Worm (Caenorhabditis elegans) whole organism, mixed stage, embryonic: ENCODE results near the gene C15C7.4.

Source experiments
- M03D4.4 ChIP-seq: sonication (generic microtip); optimal IDR thresholded peaks from 2 replicates; lab custom pipeline; 2017; ENCODE audit warnings: mild to moderate bottlenecking, missing genetic modification characterization, missing compliant biosample characterization
- bed-3 ChIP-seq: fragments of 200-800 bp; sonication (Bioruptor generic); optimal IDR thresholded peaks from 3 replicates; lab custom pipeline; 2018; ENCODE audit warnings: mild to moderate bottlenecking, missing genetic modification characterization, moderate library complexity, missing compliant biosample characterization
- blmp-1 ChIP-seq: fragments of 150-350 bp; optimal IDR thresholded peaks from 2 replicates; lab custom pipeline; 2014; ENCODE audit warnings: missing biosample characterization, missing genetic modification characterization
- ceh-39 ChIP-seq: fragments of 150-350 bp; optimal IDR thresholded peaks from 2 replicates; lab custom pipeline; 2014; ENCODE audit warnings: missing biosample characterization, missing genetic modification characterization
- ceh-43 ChIP-seq: fragments of 200-800 bp; sonication (Bioruptor generic); optimal IDR thresholded peaks from 2 replicates; lab custom pipeline; 2018; ENCODE audit warnings: mild to moderate bottlenecking, missing genetic modification characterization, moderate library complexity, missing compliant biosample characterization
- ceh-83 ChIP-seq: fragments of 200-800 bp; sonication (Bioruptor generic); optimal IDR thresholded peaks from 2 replicates; lab custom pipeline; 2018; ENCODE audit warnings: mild to moderate bottlenecking, missing genetic modification characterization, missing compliant biosample characterization
- ces-1 ChIP-seq: fragments of 150-350 bp; optimal IDR thresholded peaks from 2 replicates; lab custom pipeline; 2014; ENCODE audit warnings: missing biosample characterization, missing genetic modification reagents, missing genetic modification characterization
- cnd-1 ChIP-seq: fragments of 200-800 bp; sonication (Bioruptor generic); optimal IDR thresholded peaks from 2 replicates; lab custom pipeline; 2018; ENCODE audit warnings: mild to moderate bottlenecking, missing genetic modification characterization, missing compliant biosample characterization
- drap-1 ChIP-seq: fragments of 200-800 bp; sonication (Bioruptor generic); optimal IDR thresholded peaks from 3 replicates; lab custom pipeline; 2018; ENCODE audit warnings: mild to moderate bottlenecking, missing genetic modification characterization, missing compliant biosample characterization
- elt-1 ChIP-seq: sonication (generic microtip); optimal IDR thresholded peaks from 2 replicates; lab custom pipeline; 2017; ENCODE audit warnings: missing genetic modification characterization, mild to moderate bottlenecking, missing compliant biosample characterization, antibody characterized with exemption, moderate library complexity, borderline replicate concordance; ENCODE audit not compliant: insufficient read depth
- elt-3 ChIP-seq: fragments of 150-350 bp; optimal IDR thresholded peaks from 2 replicates; lab custom pipeline; 2014; ENCODE audit warnings: missing biosample characterization, missing genetic modification characterization
- flh-1 ChIP-seq: fragments of 200-800 bp; sonication (Bioruptor generic); optimal IDR thresholded peaks from 2 replicates; lab custom pipeline; 2018; ENCODE audit warnings: mild to moderate bottlenecking, missing genetic modification characterization, moderate library complexity, missing compliant biosample characterization
- ham-2 ChIP-seq: fragments of 200-800 bp; sonication (Bioruptor generic); optimal IDR thresholded peaks from 2 replicates; lab custom pipeline; 2018; ENCODE audit warnings: mild to moderate bottlenecking, missing genetic modification characterization, missing compliant biosample characterization
- hlh-1 ChIP-seq: fragments of 150-350 bp; optimal IDR thresholded peaks from 2 replicates; lab custom pipeline; 2014; ENCODE audit warnings: missing biosample characterization, missing genetic modification reagents, missing genetic modification characterization
- lin-13 ChIP-seq: fragments of 150-350 bp; optimal IDR thresholded peaks from 2 replicates; lab custom pipeline; 2014; ENCODE audit warnings: missing biosample characterization, missing genetic modification characterization
- lin-32 ChIP-seq: fragments of 200-800 bp; sonication (Bioruptor generic); optimal IDR thresholded peaks from 2 replicates; lab custom pipeline; 2018; ENCODE audit warnings: mild to moderate bottlenecking, missing genetic modification characterization, missing compliant biosample characterization
- lsy-2 ChIP-seq: fragments of 150-350 bp; optimal IDR thresholded peaks from 2 replicates; lab custom pipeline; 2014; ENCODE audit warnings: missing biosample characterization, missing genetic modification characterization
- mab-5 ChIP-seq: fragments of 150-350 bp; optimal IDR thresholded peaks from 2 replicates; lab custom pipeline; 2014; ENCODE audit warnings: missing biosample characterization, missing genetic modification characterization
- mep-1 ChIP-seq: fragments of 150-350 bp; optimal IDR thresholded peaks from 2 replicates; lab custom pipeline; 2017; ENCODE audit warnings: missing biosample characterization, missing genetic modification reagents, missing genetic modification characterization, inconsistent platforms
- mls-2 ChIP-seq: sonication (generic microtip); optimal IDR thresholded peaks from 2 replicates; lab custom pipeline; 2016; ENCODE audit warnings: mild to moderate bottlenecking, missing genetic modification characterization, moderate library complexity, missing compliant biosample characterization
- nhr-12 ChIP-seq: fragments of 150-350 bp; optimal IDR thresholded peaks from 2 replicates; lab custom pipeline; 2014; ENCODE audit warnings: missing biosample characterization, missing genetic modification characterization
- nhr-2 ChIP-seq: fragments of 150-350 bp; optimal IDR thresholded peaks from 2 replicates; lab custom pipeline; 2014; ENCODE audit warnings: missing biosample characterization, missing genetic modification characterization
- nhr-237 ChIP-seq: fragments of 150-350 bp; optimal IDR thresholded peaks from 2 replicates; lab custom pipeline; 2014; ENCODE audit warnings: missing biosample characterization, missing genetic modification characterization
- nhr-28 ChIP-seq: fragments of 150-350 bp; optimal IDR thresholded peaks from 2 replicates; lab custom pipeline; 2014; ENCODE audit warnings: missing biosample characterization, missing genetic modification characterization
- nhr-76 ChIP-seq: sonication (generic microtip); optimal IDR thresholded peaks from 2 replicates; lab custom pipeline; 2017; ENCODE audit warnings: missing biosample characterization, missing genetic modification characterization
- pha-4 ChIP-seq: fragments of 150-350 bp; optimal IDR thresholded peaks from 2 replicates; lab custom pipeline; 2018; ENCODE audit warnings: missing biosample characterization, missing genetic modification reagents, missing genetic modification characterization
- sem-2 ChIP-seq: fragments of 200-800 bp; sonication (Bioruptor generic); optimal IDR thresholded peaks from 2 replicates; lab custom pipeline; 2018; ENCODE audit warnings: mild to moderate bottlenecking, missing genetic modification characterization, missing compliant biosample characterization
- snpc-4 ChIP-seq: fragments of 150-350 bp; optimal IDR thresholded peaks from 2 replicates; lab custom pipeline; 2014; ENCODE audit warnings: missing biosample characterization, missing genetic modification characterization
- sptf-1 ChIP-seq: sonication (generic microtip); optimal IDR thresholded peaks from 2 replicates; lab custom pipeline; 2017; ENCODE audit warnings: mild to moderate bottlenecking, missing genetic modification characterization, moderate library complexity, missing compliant biosample characterization
- tbx-8 ChIP-seq: fragments of 200-800 bp; sonication (Bioruptor generic); optimal IDR thresholded peaks from 2 replicates; lab custom pipeline; 2018; ENCODE audit warnings: mild to moderate bottlenecking, missing genetic modification characterization, moderate library complexity, missing compliant biosample characterization
- unc-120 ChIP-seq: sonication (generic microtip); optimal IDR thresholded peaks from 2 replicates; lab custom pipeline; 2017; ENCODE audit warnings: missing genetic modification characterization, missing compliant biosample characterization; ENCODE audit not compliant: poor library complexity, severe bottlenecking
- unc-39 ChIP-seq: fragments of 150-350 bp; optimal IDR thresholded peaks from 2 replicates; lab custom pipeline; 2014; ENCODE audit warnings: missing biosample characterization, missing genetic modification characterization
- unc-62 ChIP-seq: fragments of 150-350 bp; optimal IDR thresholded peaks from 2 replicates; lab custom pipeline; 2014; ENCODE audit warnings: missing biosample characterization, missing genetic modification reagents, missing genetic modification characterization
- zip-8 ChIP-seq: fragments of 150-350 bp; optimal IDR thresholded peaks from 2 replicates; lab custom pipeline; 2014; ENCODE audit warnings: missing biosample characterization, missing genetic modification characterization
- ztf-11 ChIP-seq: fragments of 150-350 bp; optimal IDR thresholded peaks from 2 replicates; lab custom pipeline; 2014; ENCODE audit warnings: missing biosample characterization, missing genetic modification characterization

The C15C7.4 gene

DNA sequence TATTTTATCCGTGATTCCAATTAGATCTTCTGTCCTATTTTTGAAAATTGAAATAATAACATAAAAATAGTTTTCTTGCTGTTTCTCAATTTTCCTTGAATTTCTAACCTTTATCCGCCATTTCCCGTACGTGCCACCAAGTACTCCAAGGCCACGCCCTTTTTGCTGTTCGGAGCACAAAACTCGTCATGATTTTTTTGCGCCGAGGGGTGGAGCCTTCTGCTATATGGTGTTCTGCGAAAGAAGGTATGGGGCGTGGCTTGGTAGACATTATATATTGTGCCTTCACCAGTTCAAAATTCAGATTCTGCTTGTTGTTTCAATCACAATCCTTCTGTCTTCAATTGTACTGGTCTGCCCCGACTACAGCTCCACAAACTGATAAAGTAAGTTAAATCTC lies at the start of gene C15C7.4:
C15C7.4 (plus strand) TSS at position 301 of the 400 bp plus-strand sequence.
- TF ChIP-seq ztf-11 (tag; lab: Kevin White, UChicago) (no peak), mep-1 (no peak), blmp-1 (tag; lab: Kevin White, UChicago) (no peak), mab-5 (tag; lab: Kevin White, UChicago) (no peak), nhr-237 (no peak), ham-2 (GFP tag; lab: Kevin White, UChicago) (no peak), nhr-28 (tag; lab: Kevin White, UChicago) (no peak), unc-62 (no peak), ces-1 (GFP tag; lab: Kevin White, UChicago) (no peak), mls-2 (no peak), nhr-12 (tag; lab: Kevin White, UChicago) (no peak), elt-3 (tag; lab: Kevin White, UChicago) (no peak)

DNA sequence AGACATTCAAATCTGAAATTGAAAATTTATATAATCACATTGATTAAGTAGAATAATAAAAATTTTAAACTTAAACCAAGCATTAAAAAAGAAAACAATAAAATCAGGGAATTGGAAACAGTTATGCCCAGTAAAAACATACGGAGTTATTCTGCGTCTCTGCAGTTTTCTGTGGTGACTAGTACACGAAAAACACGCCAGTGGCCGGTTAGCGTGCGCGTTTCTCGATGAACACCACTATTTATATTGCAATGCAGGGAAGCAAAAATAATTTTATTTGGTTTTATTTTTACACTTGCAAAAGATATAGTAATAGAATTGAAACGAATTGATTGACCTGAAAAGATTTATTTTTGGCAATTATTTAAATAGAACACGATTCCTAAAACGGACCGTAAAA lies 45.5 kb upstream of the C15C7.4 start, which contains the start of gene sec-3:
sec-3 (minus strand) TSS at position 21 of the 400 bp plus-strand sequence.
- TF ChIP-seq ceh-39 (tag; lab: Kevin White, UChicago) (no peak), ztf-11 (tag; lab: Kevin White, UChicago) (peak; percentile 9), zip-8 (no peak), unc-120 (peak; percentile 34), sptf-1 (tag; lab: Kevin White, UChicago) (peak; percentile 82), elt-3 (tag; lab: Kevin White, UChicago) (peak; percentile 10), hlh-1 (tag; lab: Kevin White, UChicago) (peak; percentile 77), lin-32 (GFP tag; lab: Kevin White, UChicago) (no peak), unc-62 (peak; percentile 14), unc-39 (no peak), lin-13 (tag; lab: Kevin White, UChicago) (peak; percentile 88), mab-5 (tag; lab: Kevin White, UChicago) (peak; percentile 28), mls-2 (peak; percentile 79), drap-1 (peak; percentile 70), ceh-83 (GFP tag; lab: Kevin White, UChicago) (peak; percentile 57), bed-3 (GFP tag; lab: Kevin White, UChicago) (no peak), ceh-43 (GFP tag; lab: Kevin White, UChicago) (peak; percentile 59), tbx-8 (GFP tag; lab: Kevin White, UChicago) (peak; percentile 20), mep-1 (peak; percentile 90), nhr-12 (tag; lab: Kevin White, UChicago) (no peak), pha-4 (tag; lab: Kevin White, UChicago) (peak; percentile 72), M03D4.4 (tag; lab: Kevin White, UChicago) (peak; percentile 67), nhr-76 (no peak), ham-2 (GFP tag; lab: Kevin White, UChicago) (peak; percentile 27), lsy-2 (peak; percentile 73), flh-1 (GFP tag; lab: Kevin White, UChicago) (no peak), nhr-28 (tag; lab: Kevin White, UChicago) (no peak), snpc-4 (tag; lab: Kevin White, UChicago) (no peak), nhr-2 (tag; lab: Kevin White, UChicago) (no peak), sem-2 (GFP tag; lab: Kevin White, UChicago) (no peak), nhr-237 (peak; percentile 65), ces-1 (GFP tag; lab: Kevin White, UChicago) (peak; percentile 72), blmp-1 (tag; lab: Kevin White, UChicago) (no peak), cnd-1 (tag; lab: Kevin White, UChicago) (peak; percentile 72), elt-1 (tag; lab: Kevin White, UChicago) (no peak)

DNA sequence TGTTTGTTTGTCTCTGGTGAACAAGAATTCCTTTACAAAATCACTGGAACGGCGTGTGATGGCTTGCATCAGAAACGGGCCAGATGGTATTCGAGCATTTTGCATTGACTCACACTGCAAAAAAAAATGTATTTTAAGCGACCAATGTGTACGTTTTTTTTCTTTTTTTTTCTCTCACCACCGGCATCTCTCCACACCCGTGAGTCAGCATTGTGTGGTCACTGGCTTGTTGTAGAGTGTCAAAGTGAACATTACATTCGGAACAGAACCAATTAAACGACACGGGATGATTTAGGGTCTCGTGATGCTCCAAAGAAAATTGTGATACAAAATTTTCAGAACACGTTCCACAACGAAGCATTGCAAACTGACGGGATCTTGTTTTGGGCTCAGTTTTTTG lies 43.8 kb upstream of the C15C7.4 start:
- TF ChIP-seq nhr-237 (no peak), cnd-1 (tag; lab: Kevin White, UChicago) (no peak), drap-1 (no peak), mep-1 (no peak), ceh-83 (GFP tag; lab: Kevin White, UChicago) (no peak), tbx-8 (GFP tag; lab: Kevin White, UChicago) (no peak), mls-2 (no peak), elt-3 (tag; lab: Kevin White, UChicago) (no peak), nhr-2 (tag; lab: Kevin White, UChicago) (no peak), bed-3 (GFP tag; lab: Kevin White, UChicago) (no peak), elt-1 (tag; lab: Kevin White, UChicago) (no peak), nhr-76 (no peak), ham-2 (GFP tag; lab: Kevin White, UChicago) (no peak), lin-13 (tag; lab: Kevin White, UChicago) (no peak), sem-2 (GFP tag; lab: Kevin White, UChicago) (no peak), unc-120 (no peak), flh-1 (GFP tag; lab: Kevin White, UChicago) (no peak), ztf-11 (tag; lab: Kevin White, UChicago) (no peak), lsy-2 (no peak), hlh-1 (tag; lab: Kevin White, UChicago) (no peak)
